Fruit fly (Drosophila melanogaster) whole organism, prepupa: ENCODE data around the gene CG33160.

Experiments
- CG11294 ChIP-seq: fragments of 200-800 bp; sonication (Bioruptor generic); IDR thresholded peaks from 2 replicates; pipeline ENCODE4 v1.3.6; 2022; ENCODE audit warnings: missing biosample characterization, missing genetic modification characterization
- CG15336 ChIP-seq: fragments of 200-800 bp; sonication (Bioruptor generic); IDR thresholded peaks from 2 replicates; pipeline ENCODE4 v1.3.6; 2022; ENCODE audit warnings: missing biosample characterization, missing genetic modification characterization
- CG31627 ChIP-seq: fragments of 200-800 bp; sonication (Bioruptor generic); optimal IDR thresholded peaks from 3 replicates; lab custom pipeline; 2016; ENCODE audit warnings: missing biosample characterization, missing genetic modification characterization
- CG6163 ChIP-seq: fragments of 200-800 bp; sonication (Bioruptor generic); IDR thresholded peaks from 3 replicates; pipeline ENCODE4 v1.3.6; 2022; ENCODE audit warnings: missing biosample characterization, missing genetic modification characterization
- CG6854 ChIP-seq: fragments of 200-800 bp; sonication (Bioruptor generic); optimal IDR thresholded peaks from 2 replicates; lab custom pipeline; 2017; ENCODE audit warnings: missing biosample characterization, mild to moderate bottlenecking, missing genetic modification characterization
- CG8119 ChIP-seq: fragments of 200-800 bp; sonication (Bioruptor generic); IDR thresholded peaks from 3 replicates; pipeline ENCODE4 v1.3.6; 2022; ENCODE audit warnings: missing biosample characterization, missing genetic modification characterization
- CG9139 ChIP-seq: fragments of 200-800 bp; sonication (Bioruptor generic); optimal IDR thresholded peaks from 3 replicates; lab custom pipeline; 2017; ENCODE audit warnings: missing biosample characterization, mild to moderate bottlenecking, missing genetic modification characterization
- Ets21C ChIP-seq: fragments of 200-800 bp; sonication (Bioruptor generic); optimal IDR thresholded peaks from 3 replicates; lab custom pipeline; 2016; ENCODE audit warnings: missing biosample characterization, missing genetic modification characterization
- Sox15 ChIP-seq: fragments of 200-800 bp; sonication (Bioruptor generic); optimal IDR thresholded peaks from 3 replicates; lab custom pipeline; 2016; ENCODE audit warnings: missing biosample characterization, missing genetic modification characterization
- eg ChIP-seq: fragments of 200-800 bp; sonication (Bioruptor generic); IDR thresholded peaks from 3 replicates; pipeline ENCODE4 v1.3.6; 2022; ENCODE audit warnings: missing biosample characterization, missing genetic modification characterization
- esn ChIP-seq: fragments of 200-800 bp; sonication (Bioruptor generic); optimal IDR thresholded peaks from 2 replicates; lab custom pipeline; 2016; ENCODE audit warnings: missing biosample characterization, mild to moderate bottlenecking, missing genetic modification characterization, moderate library complexity
- fd59A ChIP-seq: fragments of 200-800 bp; sonication (Bioruptor generic); optimal IDR thresholded peaks from 2 replicates; lab custom pipeline; 2017; ENCODE audit warnings: missing biosample characterization, mild to moderate bottlenecking, missing genetic modification characterization, missing genetic modification reagents
- svp ChIP-seq: fragments of 200-800 bp; sonication (Bioruptor generic); peaks from one replicate; lab custom pipeline; 2016; ENCODE audit warnings: missing biosample characterization, missing genetic modification characterization
- topi ChIP-seq: fragments of 200-800 bp; sonication (Bioruptor generic); optimal IDR thresholded peaks from 3 replicates; lab custom pipeline; 2016; ENCODE audit warnings: missing biosample characterization, missing genetic modification characterization

DNA sequence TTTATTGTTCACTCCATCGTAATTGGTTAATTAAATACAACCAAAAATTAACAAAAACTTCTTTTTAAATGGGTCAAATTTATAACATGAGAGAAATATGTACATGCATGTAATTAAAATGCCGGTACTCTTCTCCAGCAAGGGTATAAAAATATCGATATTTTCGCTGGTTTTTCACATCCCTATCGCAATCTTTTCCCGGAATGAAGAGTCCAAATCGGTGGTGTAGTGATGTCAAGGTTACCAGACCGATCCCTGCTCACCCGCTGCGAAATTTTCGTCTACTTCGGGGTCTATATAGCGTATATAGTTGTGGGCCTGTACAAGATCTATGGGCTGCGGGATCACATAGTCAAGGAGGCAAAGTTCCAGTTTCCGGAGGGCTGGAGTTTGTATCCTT is 44.2 kb downstream of the CG33160 start, which contains the start of gene rasp:
- TF ChIP-seq esn (no peak), CG6163 (GFP tag; lab: Robert Waterston, UW) (no peak), CG9139 (GFP tag; lab: Kevin White, UChicago) (no peak), svp (GFP tag; lab: Kevin White, UChicago) (no peak), CG8119 (GFP tag; lab: Robert Waterston, UW) (no peak), CG31627 (GFP tag; lab: Kevin White, UChicago) (no peak), CG6854 (GFP tag; lab: Kevin White, UChicago) (no peak), fd59A (no peak), topi (no peak), Ets21C (GFP tag; lab: Kevin White, UChicago) (no peak), Sox15 (GFP tag; lab: Kevin White, UChicago) (no peak), CG15336 (GFP tag; lab: Robert Waterston, UW) (no peak), CG11294 (GFP tag; lab: Robert Waterston, UW) (no peak), eg (no peak)
